Worm (Caenorhabditis elegans) whole organism, dauer: ENCODE data around the gene C33F10.12.

Experiments
- unc-62 ChIP-seq: sonication (generic microtip); optimal IDR thresholded peaks from 2 replicates; lab custom pipeline; 2017; ENCODE audit warnings: missing biosample characterization, missing genetic modification reagents, missing genetic modification characterization

The C33F10.12 gene

DNA sequence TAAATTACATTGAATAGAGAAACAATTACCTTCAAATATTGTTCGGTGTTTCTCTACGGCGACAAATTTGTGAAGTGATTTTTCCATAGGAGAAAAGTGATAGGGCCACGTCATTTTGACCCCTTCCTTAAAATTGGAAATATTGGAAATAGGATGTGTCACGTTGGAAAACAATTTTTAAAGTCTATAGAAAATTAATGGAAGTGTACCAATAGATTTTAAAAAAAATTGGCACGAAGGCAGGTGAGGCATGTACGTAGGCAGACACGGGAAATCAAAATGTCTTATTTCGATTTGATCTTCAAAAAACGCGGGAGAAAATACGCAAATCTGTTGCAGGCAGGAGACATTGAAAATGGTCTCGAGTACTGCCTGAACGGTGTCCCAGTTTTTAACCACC lies at the start of gene C33F10.12:
Gene C33F10.12 (minus strand): TSS at position 101 of the 400 bp plus-strand sequence.
- TF ChIP-seq unc-62 (GFP tag; lab: Kevin White, UChicago): no peak

DNA sequence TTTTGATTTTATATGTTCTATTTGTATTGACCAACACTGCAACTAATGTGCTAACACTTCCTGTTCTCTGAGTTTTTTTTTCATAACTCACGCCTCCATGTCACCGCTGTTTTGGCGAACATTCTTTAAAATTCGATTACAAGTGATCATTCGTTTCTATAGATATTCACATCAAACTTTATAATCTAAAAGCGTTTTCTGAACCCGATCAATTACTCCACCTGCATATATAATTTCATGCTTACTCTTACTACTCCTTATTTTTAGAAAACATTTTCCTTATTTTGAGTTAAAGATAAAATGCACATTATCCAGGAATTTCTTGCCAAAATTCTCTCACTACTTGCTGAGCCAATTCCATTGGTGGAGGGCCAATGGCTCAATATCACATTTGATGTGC lies 48.4 kb upstream of the C33F10.12 start, which contains the start of gene R05F9.7:
Gene R05F9.7 (plus strand): TSS at position 301 of the 400 bp plus-strand sequence.
- no peak for TF ChIP-seq unc-62 (GFP tag; lab: Kevin White, UChicago)

DNA sequence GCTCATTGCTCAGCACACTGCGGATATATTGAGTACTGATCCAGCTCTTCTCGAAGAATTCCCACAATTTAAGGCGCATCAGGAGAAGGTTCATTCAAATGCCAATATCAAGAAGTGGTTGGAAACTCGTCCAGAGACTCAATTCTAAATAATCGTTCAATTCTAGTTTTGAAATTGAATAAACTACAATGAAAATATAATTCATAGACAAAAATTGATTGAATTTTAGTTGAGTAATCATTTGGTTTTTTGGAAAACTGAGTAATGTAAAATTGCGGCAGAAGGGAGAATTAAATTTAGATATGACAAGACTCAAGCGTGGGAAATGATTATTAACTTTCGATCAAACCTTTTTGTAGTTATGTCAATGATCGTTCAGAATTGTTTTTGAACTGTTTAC lies 46.8 kb upstream of the C33F10.12 start:
- no peak for TF ChIP-seq unc-62 (GFP tag; lab: Kevin White, UChicago)

DNA sequence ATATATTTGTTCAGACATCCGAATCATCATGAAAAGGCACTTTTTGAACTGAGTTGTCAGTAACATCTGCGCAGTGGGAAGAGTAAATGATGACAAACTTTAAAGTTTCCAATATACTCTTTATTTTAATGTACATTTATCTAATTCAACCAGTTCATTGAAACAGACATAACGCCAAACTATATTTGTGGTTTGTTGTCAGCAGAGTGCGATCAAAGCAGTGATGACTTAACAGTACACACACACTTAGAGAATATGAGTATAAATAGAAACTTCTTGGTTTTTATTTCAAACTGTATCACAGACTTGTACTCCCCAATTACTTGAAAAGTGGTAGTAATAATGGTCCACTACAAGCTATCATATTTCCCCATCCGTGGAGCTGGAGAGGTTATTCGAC lies 45.9 kb upstream of the C33F10.12 start, which contains the start of gene gst-8:
Gene gst-8 (plus strand): TSS at position 301 of the 400 bp plus-strand sequence.
- no peak for TF ChIP-seq unc-62 (GFP tag; lab: Kevin White, UChicago)

DNA sequence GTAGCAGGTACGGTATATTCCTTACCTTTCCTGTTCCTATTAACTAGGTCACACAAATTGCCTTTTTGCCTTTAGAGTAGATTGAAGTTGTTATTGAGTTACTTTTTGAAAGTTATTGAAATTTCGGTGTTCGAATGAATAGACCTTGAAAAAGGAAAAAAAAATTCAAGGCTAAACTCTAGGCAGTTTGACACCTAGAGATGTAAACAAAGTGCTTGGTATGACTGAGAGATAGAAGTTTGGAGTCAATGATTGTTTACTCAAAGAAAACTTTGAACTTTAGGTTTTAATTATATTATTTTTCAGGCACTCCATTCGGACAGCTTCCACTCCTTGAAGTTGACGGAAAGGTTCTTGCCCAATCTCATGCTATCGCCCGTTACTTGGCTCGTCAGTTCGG lies 44.9 kb upstream of the C33F10.12 start:
- no peak for TF ChIP-seq unc-62 (GFP tag; lab: Kevin White, UChicago)

DNA sequence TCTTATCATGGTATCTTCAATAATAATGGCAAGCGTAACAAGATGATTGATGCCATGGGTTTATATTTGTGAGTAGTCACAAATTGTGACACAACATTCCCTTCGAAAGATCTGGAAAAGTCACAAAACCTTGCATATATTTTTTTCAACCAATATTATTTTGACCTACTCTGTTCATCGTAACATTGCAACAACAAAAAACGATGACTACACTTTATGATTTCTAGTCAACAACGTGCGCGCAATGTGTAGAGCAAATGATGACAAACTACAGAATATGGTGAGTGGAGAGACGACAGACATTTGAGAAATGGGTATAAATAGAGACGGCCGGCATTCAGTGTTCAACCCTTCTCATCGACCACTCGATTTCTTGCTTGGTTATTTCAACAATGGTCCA lies 44.2 kb upstream of the C33F10.12 start, which contains the start of gene gst-7:
Gene gst-7 (plus strand): TSS at position 336 of the 400 bp plus-strand sequence.
- no peak for TF ChIP-seq unc-62 (GFP tag; lab: Kevin White, UChicago)

DNA sequence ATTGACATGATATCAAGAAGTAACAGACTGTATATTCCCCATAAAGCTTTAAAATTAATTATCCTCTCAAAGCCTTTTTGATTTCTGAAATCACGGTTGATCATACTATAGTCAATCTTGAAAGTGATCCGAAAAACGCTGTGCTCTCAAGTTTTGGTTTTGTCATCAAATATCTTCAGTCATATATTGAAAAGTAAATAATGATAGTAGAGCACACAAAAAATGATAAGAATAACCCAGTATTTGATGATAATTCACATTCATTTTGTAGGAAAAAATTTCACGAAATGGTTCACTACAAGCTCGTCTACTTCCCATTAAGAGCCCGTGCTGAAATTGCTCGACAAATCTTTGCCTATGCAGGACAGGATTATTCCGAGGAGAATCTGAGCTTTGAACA lies 42.1 kb upstream of the C33F10.12 start, which contains the start of gene gst-6:
Gene gst-6 (plus strand): TSS at position 263 of the 400 bp plus-strand sequence.
- TF ChIP-seq unc-62 (GFP tag; lab: Kevin White, UChicago): no peak

DNA sequence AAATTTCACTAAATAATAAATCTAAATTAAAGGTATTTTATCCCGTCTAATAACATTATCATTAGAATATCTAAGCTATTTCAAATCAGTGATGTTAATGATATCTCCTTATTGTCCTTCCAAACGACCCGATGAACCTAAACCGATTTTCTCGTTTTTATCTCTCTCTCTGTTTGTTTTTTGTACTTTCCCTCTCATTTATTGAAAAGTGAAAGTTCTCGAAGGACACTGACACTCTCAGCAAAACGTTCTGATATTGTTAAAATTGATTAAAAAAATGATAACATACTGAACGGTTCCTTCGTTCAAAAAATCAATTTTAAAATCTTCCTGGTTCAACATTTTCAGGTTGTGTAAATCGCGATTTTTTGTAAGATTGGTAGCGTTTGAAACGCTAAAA lies 38.5 kb upstream of the C33F10.12 start, which contains the start of gene F11G11.13:
Gene F11G11.13 (minus strand): TSS at position 89 of the 400 bp plus-strand sequence.
- TF ChIP-seq unc-62 (GFP tag; lab: Kevin White, UChicago): no peak

DNA sequence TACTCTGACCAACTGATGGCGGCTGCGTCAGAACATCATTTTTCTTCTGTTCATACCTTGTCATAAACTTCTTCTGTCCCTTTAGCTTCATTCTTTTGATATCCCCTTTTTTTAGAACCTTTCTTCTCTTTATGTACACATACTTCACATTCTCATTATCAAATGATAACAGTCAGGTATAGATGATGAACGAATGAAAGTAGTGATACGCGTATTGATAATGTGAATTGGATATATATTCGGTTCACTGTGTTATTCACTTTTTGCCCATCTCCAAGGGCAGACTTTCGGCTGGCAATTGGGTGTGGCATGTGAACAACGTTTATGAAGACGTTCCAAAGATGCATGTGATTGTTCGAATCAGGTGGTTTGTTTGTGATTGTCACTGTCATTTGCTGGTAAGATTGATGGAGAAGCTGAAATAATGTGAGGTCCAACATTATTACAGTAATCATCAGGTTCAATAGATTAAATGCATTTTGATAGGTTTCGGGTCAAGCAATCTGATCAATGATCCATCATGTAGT lies 36.8 kb upstream of the C33F10.12 start, which contains the start of gene F11G11.15:
Gene F11G11.15 (plus strand): TSS at position 511 of the 527 bp plus-strand sequence.
- TF ChIP-seq unc-62 (GFP tag; lab: Kevin White, UChicago): no peak

DNA sequence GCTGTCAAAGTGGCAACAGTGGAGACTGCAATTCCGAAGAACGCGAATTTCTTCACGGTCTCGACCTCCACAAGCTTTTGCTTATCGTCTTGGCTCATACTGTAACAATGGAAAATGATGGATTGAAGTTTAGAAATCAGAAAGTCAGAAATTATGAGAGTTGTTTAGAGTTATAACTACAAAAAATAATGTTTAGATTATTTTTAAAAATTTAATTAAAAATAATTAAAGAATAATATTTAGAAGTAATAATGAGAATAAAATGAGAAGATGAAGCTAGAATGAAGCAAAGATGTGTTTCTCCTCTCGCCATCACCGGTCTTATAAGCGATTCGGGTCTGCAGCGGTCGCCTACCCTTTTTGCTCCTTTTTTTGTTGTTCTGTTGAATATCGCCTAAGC lies 35.5 kb upstream of the C33F10.12 start, which contains the start of gene col-73:
Gene col-73 (minus strand): TSS at position 101 of the 400 bp plus-strand sequence.
- TF ChIP-seq unc-62 (GFP tag; lab: Kevin White, UChicago): no peak

DNA sequence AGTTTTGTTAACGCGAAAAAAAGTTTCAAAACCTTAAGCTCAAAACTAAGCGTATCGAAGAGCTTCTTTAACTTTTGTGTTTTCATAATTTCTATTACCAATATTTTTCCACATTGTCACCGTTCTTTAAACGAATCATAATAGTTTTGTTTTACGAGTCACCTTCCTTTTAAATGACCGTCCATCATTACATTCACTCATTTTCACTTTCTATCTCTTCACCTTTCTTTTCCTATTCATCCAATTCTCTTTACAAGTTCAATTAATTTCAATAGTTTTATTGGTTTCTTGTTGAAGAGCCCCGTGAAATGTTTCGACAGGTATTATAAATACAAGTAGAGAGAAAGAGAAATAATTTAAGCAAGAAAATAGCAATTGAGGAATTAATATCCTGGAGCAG lies 34.3 kb upstream of the C33F10.12 start:
- no peak for TF ChIP-seq unc-62 (GFP tag; lab: Kevin White, UChicago)

DNA sequence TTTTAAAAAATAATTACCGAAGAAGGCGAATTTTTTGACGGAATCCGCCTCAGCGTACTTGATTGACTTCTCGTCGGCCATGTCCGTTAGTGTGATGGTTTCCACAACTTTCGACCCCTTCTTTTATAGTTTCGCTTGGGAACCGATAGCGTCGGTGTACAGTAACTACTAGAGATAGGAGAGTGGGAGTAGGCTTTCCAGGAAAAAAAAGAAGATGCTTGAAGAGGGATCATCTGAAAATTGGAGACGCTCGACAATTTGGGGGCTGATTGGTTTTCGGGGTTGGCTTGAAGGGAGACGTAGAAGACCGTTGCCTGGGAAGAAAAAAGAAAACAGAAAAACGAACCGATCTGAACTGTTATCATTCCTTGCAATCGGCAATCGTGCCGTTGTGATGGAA lies 33.1 kb upstream of the C33F10.12 start, which contains the start of gene col-20:
Gene col-20 (minus strand): TSS at position 101 of the 400 bp plus-strand sequence.
- no peak for TF ChIP-seq unc-62 (GFP tag; lab: Kevin White, UChicago)

DNA sequence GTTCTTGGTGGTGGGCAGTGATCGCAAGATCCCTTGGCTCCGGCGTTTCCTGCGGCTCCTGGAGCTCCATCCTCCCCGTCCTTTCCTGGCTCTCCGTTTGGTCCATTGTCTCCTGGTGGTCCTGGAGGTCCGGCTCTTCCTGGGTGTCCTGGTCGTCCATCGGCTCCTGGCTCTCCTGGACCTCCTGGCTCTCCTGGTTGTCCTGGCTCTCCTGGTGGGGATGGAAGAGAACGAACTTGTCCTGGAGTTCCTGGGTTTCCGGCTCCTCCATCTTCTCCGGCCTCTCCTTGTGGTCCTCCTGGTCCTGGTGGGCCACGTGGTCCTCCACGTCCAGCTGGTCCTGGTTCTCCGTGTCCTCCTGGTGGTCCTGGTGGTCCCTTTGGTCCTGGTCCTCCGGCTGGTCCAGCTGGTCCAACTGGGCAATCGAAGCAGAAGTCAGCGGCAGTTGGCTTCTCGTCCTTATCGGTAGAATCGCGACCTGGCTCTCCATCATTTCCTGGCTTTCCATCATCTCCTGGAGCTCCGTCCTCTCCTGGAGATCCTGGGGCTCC lies 32.3 kb upstream of the C33F10.12 start:
- no peak for TF ChIP-seq unc-62 (GFP tag; lab: Kevin White, UChicago)

DNA sequence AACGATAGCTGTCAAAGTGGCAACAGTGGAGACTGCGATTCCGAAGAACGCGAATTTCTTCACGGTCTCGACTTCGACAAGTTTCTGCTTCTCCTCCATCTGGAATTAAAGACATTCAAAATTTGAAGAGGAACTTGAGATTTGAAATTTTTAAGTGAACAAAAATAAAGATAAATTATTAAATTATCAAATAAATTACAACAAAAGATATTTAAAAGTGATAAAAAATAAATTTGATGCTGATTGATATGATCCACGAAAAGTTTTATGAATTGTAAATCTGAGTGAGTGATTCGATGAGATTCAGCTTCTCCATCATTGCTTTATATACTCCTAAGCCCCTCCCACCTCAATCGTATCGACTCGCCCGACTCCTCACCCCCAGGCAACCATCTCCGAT lies 29.9 kb upstream of the C33F10.12 start, which contains the start of gene col-17:
Gene col-17 (minus strand): TSS at position 101 of the 400 bp plus-strand sequence.
- no peak for TF ChIP-seq unc-62 (GFP tag; lab: Kevin White, UChicago)

DNA sequence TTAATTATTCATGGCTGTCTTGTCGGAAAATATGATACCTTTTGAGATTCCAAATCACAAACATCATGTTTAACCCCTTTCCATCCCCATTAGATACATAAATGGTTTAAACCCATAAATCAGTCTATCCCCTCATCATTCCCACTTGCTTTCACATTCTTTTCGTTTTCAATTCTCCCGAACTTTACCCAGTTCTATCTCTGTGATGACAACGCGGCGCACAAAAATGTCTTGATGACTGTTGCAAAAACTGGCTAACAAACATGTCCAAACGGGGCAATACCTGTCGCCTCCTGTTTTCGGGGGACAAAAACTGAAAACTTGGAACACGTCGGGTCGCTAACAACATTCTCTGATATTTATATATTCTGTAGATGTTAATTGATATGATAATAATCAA lies 28.5 kb upstream of the C33F10.12 start:
- no peak for TF ChIP-seq unc-62 (GFP tag; lab: Kevin White, UChicago)

DNA sequence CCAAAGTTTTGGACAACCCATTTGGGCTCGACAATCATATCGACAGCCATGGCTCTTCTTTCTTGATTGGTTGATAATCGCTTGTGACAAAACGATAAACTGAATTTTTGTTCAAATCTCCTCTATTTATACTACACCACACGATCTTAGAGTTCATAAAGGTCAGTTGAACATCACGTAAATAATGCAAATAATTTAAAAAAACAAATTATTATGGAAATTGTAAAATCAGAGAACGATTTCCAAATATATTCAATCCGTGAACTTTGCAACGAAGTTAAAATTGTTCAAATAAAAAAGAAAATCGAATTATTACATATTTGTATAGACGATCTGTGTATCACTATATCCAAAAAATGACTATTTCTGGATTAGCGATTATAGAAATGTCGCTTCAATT lies 25.8 kb upstream of the C33F10.12 start, which contains the start of the genes mpst-4 and F11G11.14:
Gene mpst-4 (minus strand): TSS at position 101 of the 400 bp plus-strand sequence.
Gene F11G11.14 (plus strand): TSS at position 325 of the 400 bp plus-strand sequence.
- no peak for TF ChIP-seq unc-62 (GFP tag; lab: Kevin White, UChicago)
